Fruit fly (Drosophila melanogaster) whole organism, wandering third instar larva: ENCODE data around the gene Gdap1.

Experiments used
- Abd-B ChIP-seq: fragments of >200 bp; optimal IDR thresholded peaks from 2 replicates; lab custom pipeline; 2017; ENCODE audit warnings: missing biosample characterization, missing genetic modification characterization
- HLH106 ChIP-seq: fragments of 200-800 bp; optimal IDR thresholded peaks from 3 replicates; lab custom pipeline; 2019; ENCODE audit warnings: missing biosample characterization, mild to moderate bottlenecking, missing genetic modification characterization, moderate library complexity
- Hnf4 ChIP-seq: fragments of 200-800 bp; sonication (Bioruptor generic); optimal IDR thresholded peaks from 2 replicates; lab custom pipeline; 2016; ENCODE audit warnings: missing biosample characterization, mild to moderate bottlenecking, missing genetic modification characterization
- Hr78 ChIP-seq: fragments of >200 bp; optimal IDR thresholded peaks from 2 replicates; lab custom pipeline; 2017; ENCODE audit warnings: missing biosample characterization, missing genetic modification characterization
- N ChIP-seq: fragments of >200 bp; optimal IDR thresholded peaks from 2 replicates; lab custom pipeline; 2018; ENCODE audit warnings: missing biosample characterization, missing external identifiers, missing genetic modification characterization
- OdsH ChIP-seq: fragments of 200-800 bp; sonication (Bioruptor generic); optimal IDR thresholded peaks from 2 replicates; lab custom pipeline; 2016; ENCODE audit warnings: missing biosample characterization, mild to moderate bottlenecking, missing genetic modification characterization
- Vsx2 ChIP-seq: fragments of 200-300, 225-300 bp; sonication (Bioruptor generic); optimal IDR thresholded peaks from 2 replicates; lab custom pipeline; 2018; ENCODE audit warnings: missing biosample characterization, missing genetic modification characterization; ENCODE audit not compliant: partially characterized antibody
- dl ChIP-seq, 2 experiments: fragments of 175-275, 200-275 bp in 1 of 2; fragments of 200-275 bp in 1 of 2; sonication (Bioruptor generic); optimal IDR thresholded peaks; lab custom pipeline; 2018; ENCODE audit warnings: mild to moderate bottlenecking in 2 of 2, missing biosample characterization in 2 of 2, missing genetic modification characterization in 2 of 2, moderate library complexity in 2 of 2; ENCODE audit not compliant: partially characterized antibody in 2 of 2, insufficient read depth in 1 of 2
- foxo ChIP-seq, 2 experiments: fragments of 200-800 bp; sonication (Bioruptor generic); optimal IDR thresholded peaks; 2 replicates in 1 of 2; 3 replicates in 1 of 2; lab custom pipeline; 2016 to 2017; ENCODE audit warnings: missing biosample characterization in 2 of 2, missing genetic modification characterization in 2 of 2
- h ChIP-seq: fragments of 200-800 bp; sonication (Bioruptor generic); optimal IDR thresholded peaks from 3 replicates; lab custom pipeline; 2016; ENCODE audit warnings: missing biosample characterization, mild to moderate bottlenecking, missing genetic modification characterization
- jim ChIP-seq: fragments of 175-275, 200-325 bp; sonication (Bioruptor generic); optimal IDR thresholded peaks from 2 replicates; lab custom pipeline; 2016; ENCODE audit warnings: missing biosample characterization, mild to moderate bottlenecking, missing genetic modification characterization
- lola ChIP-seq: fragments of >200 bp; optimal IDR thresholded peaks from 2 replicates; lab custom pipeline; 2017; ENCODE audit warnings: missing biosample characterization, missing genetic modification characterization
- psq ChIP-seq: fragments of 200-800 bp; sonication (Bioruptor generic); optimal IDR thresholded peaks from 3 replicates; lab custom pipeline; 2017; ENCODE audit warnings: missing biosample characterization, mild to moderate bottlenecking, missing genetic modification characterization, moderate library complexity

dm6 chr3L:5152354-5152806 is 10.6 kb downstream of the Gdap1 start, which contains the start of the genes Gen and Srp54k:
- TF ChIP-seq h (GFP tag; lab: Kevin White, UChicago) (no peak), foxo (GFP tag; optimal IDR thresholded peaks at IDR 0.05; lab: Kevin White, UChicago) (no peak), jim (GFP tag; lab: Kevin White, UChicago) (no peak), psq (GFP tag; lab: Kevin White, UChicago) (peak; percentile 1), lola (GFP tag; lab: Kevin White, UChicago) (no peak), Hr78 (GFP tag; lab: Kevin White, UChicago) (no peak), dl (GFP tag; optimal IDR thresholded peaks at IDR 0.05; lab: Kevin White, UChicago; ENCODE audit: insufficient read depth in 1 of 2, partially characterized antibody in 2 of 2) (no peak), Abd-B (no peak), Vsx2 (no peak), OdsH (GFP tag; lab: Kevin White, UChicago) (peak; percentile 32), Hnf4 (GFP tag; lab: Kevin White, UChicago) (no peak), HLH106 (tag; lab: Kevin White, UChicago) (peak; percentile 43), N (GFP tag; lab: Kevin White, UChicago) (no peak)
